Worm (Caenorhabditis elegans) whole organism, L2 larva: Measurements from ENCODE around the gene R09F10.3.

ENCODE experiments used
- R02D3.7 ChIP-seq: fragments of 150-350 bp; optimal IDR thresholded peaks from 2 replicates; lab custom pipeline; 2014; ENCODE audit warnings: missing biosample characterization, missing genetic modification characterization
- ZK546.5 ChIP-seq: sonication (generic microtip); optimal IDR thresholded peaks from 2 replicates; lab custom pipeline; 2017; ENCODE audit warnings: missing biosample characterization, missing genetic modification characterization
- alr-1 ChIP-seq: fragments of 150-350 bp; optimal IDR thresholded peaks from 2 replicates; lab custom pipeline; 2014; ENCODE audit warnings: missing biosample characterization, missing genetic modification characterization
- ama-1 ChIP-seq: fragments of 150-350 bp; optimal IDR thresholded peaks from 2 replicates; lab custom pipeline; 2018; ENCODE audit warnings: inconsistent platforms
- ceh-16 ChIP-seq: fragments of 150-350 bp; optimal IDR thresholded peaks from 2 replicates; lab custom pipeline; 2014; ENCODE audit warnings: missing biosample characterization, missing genetic modification characterization
- ceh-82 ChIP-seq: fragments of 150-350 bp; optimal IDR thresholded peaks from 2 replicates; lab custom pipeline; 2014; ENCODE audit warnings: missing biosample characterization, missing genetic modification characterization
- crh-2 ChIP-seq: sonication (generic microtip); optimal IDR thresholded peaks from 2 replicates; lab custom pipeline; 2017; ENCODE audit warnings: missing biosample characterization, missing genetic modification characterization
- elt-1 ChIP-seq: fragments of 150-350 bp; optimal IDR thresholded peaks from 2 replicates; lab custom pipeline; 2014; ENCODE audit warnings: missing biosample characterization, missing genetic modification characterization
- lin-11 ChIP-seq: fragments of 150-350 bp; sonication (generic microtip); optimal IDR thresholded peaks from 2 replicates; lab custom pipeline; 2014; ENCODE audit warnings: missing biosample characterization, missing genetic modification characterization, inconsistent platforms, mixed read lengths
- mbf-1 ChIP-seq: sonication (generic microtip); optimal IDR thresholded peaks from 2 replicates; lab custom pipeline; 2017; ENCODE audit warnings: missing biosample characterization, missing genetic modification characterization
- nhr-129 ChIP-seq: fragments of 150-350 bp; optimal IDR thresholded peaks from 2 replicates; lab custom pipeline; 2014; ENCODE audit warnings: missing biosample characterization, missing genetic modification characterization
- sma-9 ChIP-seq, 2 experiments: fragments of 150-350 bp in 1 of 2; sonication (generic microtip) in 1 of 2; optimal IDR thresholded peaks; 2 replicates each; lab custom pipeline; 2014 to 2016; ENCODE audit warnings: missing genetic modification characterization in 2 of 2, mild to moderate bottlenecking in 1 of 2, missing biosample characterization in 1 of 2, missing compliant biosample characterization in 1 of 2, missing genetic modification reagents in 1 of 2, moderate library complexity in 1 of 2
- unc-55 ChIP-seq: fragments of 150-350 bp; sonication (generic microtip); optimal IDR thresholded peaks from 3 replicates; lab custom pipeline; 2014; ENCODE audit warnings: missing biosample characterization, missing genetic modification reagents, missing genetic modification characterization
- zag-1 ChIP-seq: fragments of 150-350 bp; optimal IDR thresholded peaks from 2 replicates; lab custom pipeline; 2014; ENCODE audit warnings: missing biosample characterization, missing genetic modification characterization

The R09F10.3 gene

DNA sequence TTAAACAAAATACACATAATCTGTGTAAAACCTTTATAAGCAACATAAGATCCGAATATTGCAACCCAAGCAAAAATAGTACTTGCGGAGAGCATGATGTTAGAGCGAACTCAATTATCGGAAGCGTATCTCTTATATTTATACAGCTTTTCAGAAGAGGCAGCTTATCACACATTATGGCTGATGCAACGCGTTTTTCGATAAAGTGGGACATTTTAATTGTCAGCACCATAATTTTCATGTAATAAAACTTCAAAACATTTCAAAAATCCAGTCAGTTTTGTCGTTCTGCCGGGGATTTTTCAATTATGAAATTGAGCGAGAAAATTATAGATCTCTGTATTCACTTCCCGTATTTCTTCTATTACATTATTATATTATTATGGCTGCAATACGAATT is 51.8 kb downstream of the R09F10.3 start, which contains the start of gene drd-5:
drd-5 (minus strand) TSS at position 101 of the 400 bp plus-strand sequence.
- TF ChIP-seq zag-1 (tag; lab: Kevin White, UChicago) (no peak), ceh-16 (no peak), ZK546.5 (tag; lab: Kevin White, UChicago) (no peak), elt-1 (tag; lab: Kevin White, UChicago) (no peak), mbf-1 (tag; lab: Kevin White, UChicago) (no peak), sma-9 (GFP tag; optimal IDR thresholded peaks at IDR 0.05; lab: Kevin White, UChicago) (no peak), sma-9 (tag; optimal IDR thresholded peaks at IDR 0.05; lab: Kevin White, UChicago) (no peak), lin-11 (no peak), ama-1 (lab: Kevin White, UChicago) (no peak), ceh-82 (tag; lab: Kevin White, UChicago) (no peak), R02D3.7 (tag; lab: Kevin White, UChicago) (no peak), alr-1 (tag; lab: Kevin White, UChicago) (no peak), nhr-129 (no peak), unc-55 (no peak), crh-2 (tag; lab: Kevin White, UChicago) (no peak)
- TF ChIP-seq, all 48 proteins: peak for 0
